Fruit fly (Drosophila melanogaster) whole organism, embryonic: ENCODE results near the gene Ogdh.

Source experiments
- Ada2b ChIP-seq: fragments of 200-800 bp; sonication (Bioruptor generic); IDR thresholded peaks from 2 replicates; pipeline ENCODE4 v1.3.6; 2022; ENCODE audit warnings: missing biosample characterization, missing genetic modification characterization
- Atf3 ChIP-seq: fragments of 200-800 bp; sonication (Bioruptor generic); optimal IDR thresholded peaks from 3 replicates; lab custom pipeline; 2016; ENCODE audit warnings: missing biosample characterization, missing genetic modification characterization
- CG11695 ChIP-seq: fragments of 200-800 bp; sonication (Bioruptor generic); IDR thresholded peaks from 3 replicates; pipeline ENCODE4 v1.3.6; 2022; ENCODE audit warnings: missing biosample characterization, missing genetic modification characterization
- CG14014 ChIP-seq: fragments of 200-800 bp; sonication (Bioruptor generic); IDR thresholded peaks from 2 replicates; pipeline ENCODE4 v1.3.6; 2022; ENCODE audit warnings: missing biosample characterization, missing genetic modification characterization
- CG1529 ChIP-seq: fragments of 200-800 bp; sonication (Bioruptor generic); optimal IDR thresholded peaks from 3 replicates; lab custom pipeline; 2018; ENCODE audit warnings: missing biosample characterization, missing genetic modification characterization
- CG15479 ChIP-seq: fragments of 200-800 bp; sonication (Bioruptor generic); optimal IDR thresholded peaks from 3 replicates; lab custom pipeline; 2019; ENCODE audit warnings: missing biosample characterization, mild to moderate bottlenecking, missing genetic modification characterization, moderate library complexity
- CG16863 ChIP-seq: fragments of 200-800 bp; sonication (Bioruptor generic); optimal IDR thresholded peaks from 3 replicates; lab custom pipeline; 2016; ENCODE audit warnings: missing biosample characterization, missing genetic modification characterization
- CG17361 ChIP-seq: fragments of 200-800 bp; sonication (Bioruptor generic); IDR thresholded peaks from 3 replicates; pipeline ENCODE4 v1.3.6; 2022; ENCODE audit warnings: missing biosample characterization, missing genetic modification characterization
- CG17385 ChIP-seq: fragments of 200-800 bp; sonication (Bioruptor generic); optimal IDR thresholded peaks from 3 replicates; lab custom pipeline; 2018; ENCODE audit warnings: missing biosample characterization, mild to moderate bottlenecking, missing genetic modification characterization
- CG2875 ChIP-seq: fragments of 200-800 bp; sonication (Bioruptor generic); optimal IDR thresholded peaks from 2 replicates; lab custom pipeline; 2017; ENCODE audit warnings: missing biosample characterization, mild to moderate bottlenecking, missing genetic modification characterization, missing genetic modification reagents
- CG3065 ChIP-seq: fragments of 200-800 bp; sonication (Bioruptor generic); optimal IDR thresholded peaks from 2 replicates; lab custom pipeline; 2016; ENCODE audit warnings: missing biosample characterization, missing genetic modification characterization
- CG31365 ChIP-seq: fragments of 200-800 bp; sonication (Bioruptor generic); optimal IDR thresholded peaks from 2 replicates; lab custom pipeline; 2018; ENCODE audit warnings: missing biosample characterization, mild to moderate bottlenecking, missing genetic modification characterization
- CG4404 ChIP-seq: fragments of 200-800 bp; sonication (Bioruptor generic); IDR thresholded peaks from 2 replicates; pipeline ENCODE4 v1.3.6; 2022; ENCODE audit warnings: missing biosample characterization, missing genetic modification characterization
- CG5953 ChIP-seq: fragments of 200-800 bp; sonication (Bioruptor generic); IDR thresholded peaks from 2 replicates; pipeline ENCODE4 v1.3.6; 2022; ENCODE audit warnings: missing biosample characterization, missing genetic modification characterization
- CG6254 ChIP-seq: fragments of 200-800 bp; sonication (Bioruptor generic); optimal IDR thresholded peaks from 3 replicates; lab custom pipeline; 2017; ENCODE audit warnings: mild to moderate bottlenecking, missing biosample characterization, missing genetic modification reagents, missing genetic modification characterization
- CG6654 ChIP-seq: fragments of 200-800 bp; sonication (Bioruptor generic); optimal IDR thresholded peaks from 2 replicates; lab custom pipeline; 2017; ENCODE audit warnings: missing biosample characterization, mild to moderate bottlenecking, missing genetic modification characterization
- CG6854 ChIP-seq: fragments of 200-800 bp; sonication (Bioruptor generic); optimal IDR thresholded peaks from 3 replicates; lab custom pipeline; 2017; ENCODE audit warnings: missing biosample characterization, mild to moderate bottlenecking, missing genetic modification characterization
- CG7556 ChIP-seq: fragments of 200-800 bp; sonication (Bioruptor generic); optimal IDR thresholded peaks from 2 replicates; lab custom pipeline; 2017; ENCODE audit warnings: missing biosample characterization, mild to moderate bottlenecking, missing genetic modification characterization
- CG7786 ChIP-seq: fragments of 200-800 bp; sonication (Bioruptor generic); optimal IDR thresholded peaks from 2 replicates; lab custom pipeline; 2016; ENCODE audit warnings: missing biosample characterization, missing genetic modification characterization
- CG7928 ChIP-seq: fragments of 200-800 bp; sonication (Bioruptor generic); optimal IDR thresholded peaks from 2 replicates; lab custom pipeline; 2017; ENCODE audit warnings: missing biosample characterization, mild to moderate bottlenecking, missing genetic modification characterization
- Chrac-16 ChIP-seq: fragments of 200-800 bp; sonication (Bioruptor generic); optimal IDR thresholded peaks from 3 replicates; lab custom pipeline; 2016; ENCODE audit warnings: missing biosample characterization, missing genetic modification characterization
- CoRest ChIP-seq: fragments of 200-800 bp; sonication (Bioruptor generic); optimal IDR thresholded peaks from 3 replicates; lab custom pipeline; 2018; ENCODE audit warnings: missing biosample characterization, mild to moderate bottlenecking, missing genetic modification characterization, moderate library complexity
- Doc3 ChIP-seq: fragments of 200-800 bp; sonication (Bioruptor generic); IDR thresholded peaks from 3 replicates; pipeline ENCODE4 v1.3.6; 2022; ENCODE audit warnings: missing biosample characterization, missing genetic modification characterization; ENCODE audit not compliant: partially characterized antibody
- Dp ChIP-seq: fragments of 200-800 bp; sonication (Bioruptor generic); optimal IDR thresholded peaks from 2 replicates; lab custom pipeline; 2018; ENCODE audit warnings: missing biosample characterization, mild to moderate bottlenecking, missing genetic modification characterization, moderate library complexity
- Drgx ChIP-seq: fragments of 200-800 bp; sonication (Bioruptor generic); IDR thresholded peaks from 2 replicates; pipeline ENCODE4 v1.3.6; 2022; ENCODE audit warnings: missing biosample characterization, missing genetic modification characterization
- HLH3B ChIP-seq: fragments of 200-800 bp; sonication (Bioruptor generic); IDR thresholded peaks from 2 replicates; pipeline ENCODE4 v1.3.6; 2022; ENCODE audit warnings: missing biosample characterization, missing genetic modification characterization
- Hr3 ChIP-seq: fragments of 200-800 bp; sonication (Bioruptor generic); optimal IDR thresholded peaks from 3 replicates; lab custom pipeline; 2016; ENCODE audit warnings: missing biosample characterization, missing genetic modification characterization
- Med ChIP-seq: fragments of 200-800 bp; sonication (Bioruptor generic); peaks from one replicate; lab custom pipeline; 2016; ENCODE audit warnings: missing biosample characterization, missing genetic modification characterization, mild to moderate bottlenecking, inconsistent platforms, moderate library complexity
- Mrtf ChIP-seq: fragments of 200-800 bp; sonication (Bioruptor generic); IDR thresholded peaks from 3 replicates; pipeline ENCODE4 v1.3.6; 2022; ENCODE audit warnings: missing biosample characterization, missing genetic modification characterization
- NK7.1 ChIP-seq: fragments of 200-800 bp; sonication (Bioruptor generic); optimal IDR thresholded peaks from 3 replicates; lab custom pipeline; 2016; ENCODE audit warnings: missing biosample characterization, missing genetic modification characterization
- Usf ChIP-seq: fragments of 200-800 bp; sonication (Bioruptor generic); optimal IDR thresholded peaks from 2 replicates; lab custom pipeline; 2017; ENCODE audit warnings: missing genotype, missing biosample characterization, missing genetic modification characterization
- Xbp1 ChIP-seq: fragments of 200-800 bp; sonication (Bioruptor generic); optimal IDR thresholded peaks from 3 replicates; lab custom pipeline; 2016; ENCODE audit warnings: missing biosample characterization, mild to moderate bottlenecking, missing genetic modification characterization
- aop ChIP-seq: fragments of 200-800 bp; sonication (Bioruptor generic); IDR thresholded peaks from 2 replicates; pipeline ENCODE4 v1.3.6; 2022; ENCODE audit warnings: missing biosample characterization, missing genetic modification characterization
- ash1 ChIP-seq: fragments of 200-800 bp; sonication (Bioruptor generic); optimal IDR thresholded peaks from 2 replicates; lab custom pipeline; 2018; ENCODE audit warnings: missing biosample characterization, mild to moderate bottlenecking, missing genetic modification characterization
- exex ChIP-seq: fragments of 200-800 bp; sonication (Bioruptor generic); optimal IDR thresholded peaks from 4 replicates; lab custom pipeline; 2018; ENCODE audit warnings: missing biosample characterization, mild to moderate bottlenecking, missing genetic modification characterization, moderate library complexity
- fd3F ChIP-seq: fragments of 200-800 bp; sonication (Bioruptor generic); optimal IDR thresholded peaks from 2 replicates; lab custom pipeline; 2018; ENCODE audit warnings: missing biosample characterization, mild to moderate bottlenecking, missing genetic modification characterization, moderate library complexity
- gem ChIP-seq: fragments of 200-800 bp; sonication (Bioruptor generic); optimal IDR thresholded peaks from 2 replicates; lab custom pipeline; 2019; ENCODE audit warnings: missing biosample characterization, mild to moderate bottlenecking, missing genetic modification characterization, moderate library complexity
- gro ChIP-seq: fragments of 200-800 bp; sonication (Bioruptor generic); optimal IDR thresholded peaks from 2 replicates; lab custom pipeline; 2016; ENCODE audit warnings: missing biosample characterization, missing genetic modification characterization
- ind ChIP-seq: fragments of 200-800 bp; sonication (Bioruptor generic); optimal IDR thresholded peaks from 3 replicates; lab custom pipeline; 2016; ENCODE audit warnings: missing biosample characterization, missing genetic modification characterization
- nerfin-2 ChIP-seq: fragments of 200-800 bp; sonication (Bioruptor generic); IDR thresholded peaks from 2 replicates; pipeline ENCODE4 v1.3.6; 2022; ENCODE audit warnings: missing biosample characterization, missing genetic modification characterization; ENCODE audit not compliant: partially characterized antibody
- repo ChIP-seq: fragments of 200-800 bp; sonication (Bioruptor generic); optimal IDR thresholded peaks from 2 replicates; lab custom pipeline; 2016; ENCODE audit warnings: missing biosample characterization, missing genetic modification characterization
- sc ChIP-seq, 3 experiments: fragments of >200 bp in 2 of 3; fragments of 200-800 bp in 1 of 3; sonication (Bioruptor generic) in 1 of 3; optimal IDR thresholded peaks; 2 replicates in 2 of 3; 3 replicates in 1 of 3; lab custom pipeline; 2017; ENCODE audit warnings: mild to moderate bottlenecking in 1 of 3, missing biosample characterization in 1 of 3, missing genetic modification characterization in 1 of 3, missing genetic modification reagents in 1 of 3
- tll ChIP-seq, 2 experiments: fragments of 200-800 bp in 1 of 2; fragments of >200 bp in 1 of 2; sonication (Bioruptor generic) in 1 of 2; optimal IDR thresholded peaks; 2 replicates each; lab custom pipeline; 2017 to 2019; ENCODE audit warnings: missing biosample characterization in 2 of 2, missing genetic modification characterization in 2 of 2, mild to moderate bottlenecking in 1 of 2, moderate library complexity in 1 of 2
- tna ChIP-seq: fragments of 200-800 bp; sonication (Bioruptor generic); IDR thresholded peaks from 2 replicates; pipeline ENCODE4 v1.3.6; 2022; ENCODE audit warnings: missing biosample characterization, missing genetic modification characterization; ENCODE audit not compliant: partially characterized antibody
- twi ChIP-seq: fragments of 200-800 bp; optimal IDR thresholded peaks from 2 replicates; lab custom pipeline; 2019; ENCODE audit warnings: missing biosample characterization, mild to moderate bottlenecking, missing genetic modification characterization, moderate library complexity
- vvl ChIP-seq: fragments of 200-800 bp; sonication (Bioruptor generic); IDR thresholded peaks from 2 replicates; pipeline ENCODE4 v1.3.6; 2022; ENCODE audit warnings: missing biosample characterization, missing genetic modification characterization
- wdn ChIP-seq: fragments of 200-800 bp; sonication (Bioruptor generic); IDR thresholded peaks from 2 replicates; pipeline ENCODE4 v1.3.6; 2022; ENCODE audit warnings: missing biosample characterization, missing genetic modification characterization
- yki ChIP-seq: fragments of >200 bp; optimal IDR thresholded peaks from 3 replicates; lab custom pipeline; 2018

Ogdh gene

DNA sequence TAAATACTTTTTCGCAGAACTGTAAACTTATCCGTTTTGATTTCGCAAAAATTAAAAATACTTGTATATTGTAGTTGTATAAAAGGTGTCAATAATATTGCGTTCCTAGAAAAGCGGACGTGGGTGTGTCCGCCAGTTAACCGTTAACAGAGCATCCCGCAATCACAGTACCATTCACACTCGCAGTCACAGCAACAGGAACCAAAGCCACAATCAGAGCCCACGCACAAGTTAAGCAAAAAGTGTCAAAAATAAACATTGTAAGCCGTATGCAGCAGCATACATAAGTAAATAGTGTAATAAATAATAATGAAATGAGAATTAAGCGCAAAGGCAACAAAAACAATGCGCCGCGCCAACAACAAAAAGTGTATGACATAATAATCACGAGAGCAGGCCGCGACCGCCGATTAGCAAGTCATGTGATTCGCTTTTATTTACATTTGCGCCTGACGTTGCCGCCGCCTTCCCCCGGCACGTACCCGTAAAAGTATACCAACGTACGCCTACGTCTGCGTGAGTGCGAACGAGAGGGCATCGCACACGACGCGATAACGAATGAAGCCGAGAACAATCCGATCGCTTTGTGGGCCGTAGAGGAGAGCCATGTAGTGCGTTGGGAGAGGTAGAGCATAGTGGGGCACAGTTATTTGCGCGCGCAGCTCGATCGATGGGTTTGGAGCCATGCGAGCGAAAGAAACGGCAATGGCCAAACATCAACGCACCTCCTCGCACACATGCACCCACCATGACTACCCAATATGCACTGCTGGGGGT is 55.3 kb downstream of the Ogdh start (continued):
- TF ChIP-seq gem (peak; percentile 61), fd3F (GFP tag; lab: Kevin White, UChicago) (no peak), sc (optimal IDR thresholded peaks at IDR 0.05; lab: Kevin White, UChicago) (no peak), sc (GFP tag; optimal IDR thresholded peaks at IDR 0.05; lab: Kevin White, UChicago) (no peak), Chrac-16 (GFP tag; lab: Kevin White, UChicago) (no peak), exex (tag; lab: Kevin White, UChicago) (peak; percentile 95), repo (GFP tag; lab: Kevin White, UChicago) (peak; percentile 31), Drgx (GFP tag; lab: Robert Waterston, UW) (peak; percentile 46; the same call in 1 of the 2 replicates), yki (lab: Kevin White, UChicago) (no peak), vvl (GFP tag; lab: Robert Waterston, UW) (peak; percentile 76; the same call in 1 of the 2 replicates), CG7928 (GFP tag; lab: Kevin White, UChicago) (no peak), CG7786 (no peak), CG6254 (no peak), aop (GFP tag; lab: Robert Waterston, UW) (no peak), CG17385 (GFP tag; lab: Kevin White, UChicago) (peak; percentile 21), Mrtf (GFP tag; lab: Robert Waterston, UW) (0 out of 3 replicates have a peak, but pooled peaks have one; percentile 18), CG4404 (GFP tag; lab: Robert Waterston, UW) (no peak), Ada2b (GFP tag; lab: Robert Waterston, UW) (peak; percentile 37; the same call in 1 of the 2 replicates), Xbp1 (no peak), CG15479 (GFP tag; lab: Kevin White, UChicago) (peak; percentile 64), CG11695 (GFP tag; lab: Robert Waterston, UW) (peak; percentile 50; the same call in 2 of the 3 replicates), twi (peak; percentile 27), HLH3B (GFP tag; lab: Robert Waterston, UW) (peak; percentile 28; the same call in 1 of the 2 replicates), CoRest (tag; lab: Kevin White, UChicago) (peak; percentile 0), ash1 (GFP tag; lab: Kevin White, UChicago) (peak; percentile 60), Dp (GFP tag; lab: Kevin White, UChicago) (peak; percentile 15), tna (GFP tag; lab: Robert Waterston, UW) (peak; percentile 19; the same call in 1 of the 2 replicates), CG2875 (no peak), CG3065 (GFP tag; lab: Kevin White, UChicago) (no peak), Hr3 (no peak), CG14014 (GFP tag; lab: Robert Waterston, UW) (peak; percentile 14; the same call in 1 of the 2 replicates), CG31365 (tag; lab: Kevin White, UChicago) (no peak), NK7.1 (no peak), Atf3 (GFP tag; lab: Kevin White, UChicago) (no peak), Doc3 (GFP tag; lab: Robert Waterston, UW) (no peak), CG17361 (GFP tag; lab: Robert Waterston, UW) (peak; percentile 27; the same call in 1 of the 3 replicates), CG6854 (peak; percentile 56), CG6654 (GFP tag; lab: Kevin White, UChicago) (no peak), tll (GFP tag; optimal IDR thresholded peaks at IDR 0.05; lab: Kevin White, UChicago) (peak in 1 of 2 experiments; percentile 60), CG16863 (GFP tag; lab: Kevin White, UChicago) (no peak), gro (GFP tag; lab: Kevin White, UChicago) (peak; percentile 49), nerfin-2 (no peak), CG7556 (GFP tag; lab: Kevin White, UChicago) (peak; percentile 54), CG5953 (0 out of 2 replicates have a peak, but pooled peaks have one; percentile 10), Usf (GFP tag; lab: Kevin White, UChicago) (no peak), CG1529 (GFP tag; lab: Kevin White, UChicago) (no peak), Med (peak; percentile 87), ind (GFP tag; lab: Kevin White, UChicago) (no peak), wdn (GFP tag; lab: Robert Waterston, UW) (no peak)
